Worm (Caenorhabditis elegans) whole organism, L4/young adult: Measurements from ENCODE around the gene sir-2.3.

Experiments used
- W03F9.2 ChIP-seq: fragments of 150-350 bp; optimal IDR thresholded peaks from 2 replicates; lab custom pipeline; 2014; ENCODE audit warnings: missing biosample characterization, missing genetic modification characterization
- dao-5 ChIP-seq: sonication (generic microtip); optimal IDR thresholded peaks from 2 replicates; lab custom pipeline; 2016; ENCODE audit warnings: missing genotype, missing genetic modification characterization, moderate library complexity, missing compliant biosample characterization
- him-1 ChIP-seq: sonication (generic microtip); optimal IDR thresholded peaks from 2 replicates; lab custom pipeline; 2016; ENCODE audit warnings: missing genotype, missing genetic modification reagents, missing genetic modification characterization, missing compliant biosample characterization

The sir-2.3 gene

ce11 chrX:13356469-13356868, 25.0 kb downstream of the sir-2.3 start:
- no peak for TF ChIP-seq him-1 (tag; lab: Kevin White, UChicago)
- TF ChIP-seq W03F9.2 (tag; lab: Kevin White, UChicago): peak; percentile 1

ce11 chrX:13357673-13358072, 26.2 kb downstream of the sir-2.3 start:
- TF ChIP-seq dao-5 (no peak), W03F9.2 (tag; lab: Kevin White, UChicago) (no peak), him-1 (tag; lab: Kevin White, UChicago) (no peak)

ce11 chrX:13358573-13358972, 27.1 kb downstream of the sir-2.3 start:
- no peak for TF ChIP-seq W03F9.2 (tag; lab: Kevin White, UChicago)
- no peak for TF ChIP-seq him-1 (tag; lab: Kevin White, UChicago)
- no peak for TF ChIP-seq dao-5

- TF ChIP-seq him-1 (tag; lab: Kevin White, UChicago): no peak
- TF ChIP-seq dao-5: no peak
- no peak for TF ChIP-seq W03F9.2 (tag; lab: Kevin White, UChicago)
Observed at ce11 chrX:13359800-13360199, 28.3 kb downstream of the sir-2.3 start.

ce11 chrX:13360632-13361031, 29.1 kb downstream of the sir-2.3 start:
- no peak for TF ChIP-seq W03F9.2 (tag; lab: Kevin White, UChicago)
- TF ChIP-seq dao-5: no peak
- TF ChIP-seq him-1 (tag; lab: Kevin White, UChicago): no peak

ce11 chrX:13362486-13362885, 31.0 kb downstream of the sir-2.3 start, which contains the start of gene C49F8.15:
TSS of gene C49F8.15 (minus strand) at chrX:13362586.
- no peak for TF ChIP-seq W03F9.2 (tag; lab: Kevin White, UChicago)
- no peak for TF ChIP-seq dao-5
- TF ChIP-seq him-1 (tag; lab: Kevin White, UChicago): no peak

- no peak for TF ChIP-seq him-1 (tag; lab: Kevin White, UChicago)
- TF ChIP-seq W03F9.2 (tag; lab: Kevin White, UChicago): no peak
- no peak for TF ChIP-seq dao-5
Observed at ce11 chrX:13364897-13365296, 33.4 kb downstream of the sir-2.3 start, which contains the start of gene C49F8.1. TSS of gene C49F8.1 (minus strand) at chrX:13364997.

ce11 chrX:13366955-13367354, 35.5 kb downstream of the sir-2.3 start:
- TF ChIP-seq W03F9.2 (tag; lab: Kevin White, UChicago): no peak
- no peak for TF ChIP-seq him-1 (tag; lab: Kevin White, UChicago)
- TF ChIP-seq dao-5: no peak

ce11 chrX:13368283-13368682, 36.8 kb downstream of the sir-2.3 start:
- TF ChIP-seq W03F9.2 (tag; lab: Kevin White, UChicago) (no peak), him-1 (tag; lab: Kevin White, UChicago) (no peak), dao-5 (no peak)

ce11 chrX:13376185-13376584, 44.7 kb downstream of the sir-2.3 start:
- no peak for TF ChIP-seq him-1 (tag; lab: Kevin White, UChicago)
- TF ChIP-seq dao-5: no peak
- TF ChIP-seq W03F9.2 (tag; lab: Kevin White, UChicago): no peak

- TF ChIP-seq dao-5: no peak
- no peak for TF ChIP-seq W03F9.2 (tag; lab: Kevin White, UChicago)
- no peak for TF ChIP-seq him-1 (tag; lab: Kevin White, UChicago)
Observed at ce11 chrX:13376851-13377250, 45.4 kb downstream of the sir-2.3 start, which contains the start of the genes C49F8.14 and gem-1. TSS of gene C49F8.14 (minus strand) at chrX:13376949. TSS of gene gem-1 (minus strand) at chrX:13376992.

- no peak for TF ChIP-seq W03F9.2 (tag; lab: Kevin White, UChicago)
- no peak for TF ChIP-seq dao-5
- TF ChIP-seq him-1 (tag; lab: Kevin White, UChicago): no peak
Observed at ce11 chrX:13379072-13379471, 47.6 kb downstream of the sir-2.3 start.

ce11 chrX:13380988-13381742, 49.7 kb downstream of the sir-2.3 start:
- TF ChIP-seq him-1 (tag; lab: Kevin White, UChicago): no peak
- TF ChIP-seq dao-5: no peak
- TF ChIP-seq W03F9.2 (tag; lab: Kevin White, UChicago): no peak

ce11 chrX:13383273-13383672, 51.8 kb downstream of the sir-2.3 start:
- TF ChIP-seq W03F9.2 (tag; lab: Kevin White, UChicago) (no peak), him-1 (tag; lab: Kevin White, UChicago) (no peak), dao-5 (no peak)
